Worm (Caenorhabditis elegans) whole organism, L3 larva: ENCODE results near the gene cct-6.

Experiments used
- ama-1 ChIP-seq: fragments of 150-350 bp; optimal IDR thresholded peaks from 2 replicates; lab custom pipeline; 2018
- nhr-76 ChIP-seq: fragments of 150-350 bp; sonication (generic microtip); optimal IDR thresholded peaks from 5 replicates; lab custom pipeline; 2014; ENCODE audit warnings: missing biosample characterization, missing genetic modification characterization
- pqm-1 ChIP-seq: fragments of 150-350 bp; optimal IDR thresholded peaks from 2 replicates; lab custom pipeline; 2017; ENCODE audit warnings: missing biosample characterization, missing genetic modification characterization, inconsistent platforms
- skn-1 ChIP-seq: fragments of 150-350 bp; optimal IDR thresholded peaks from 2 replicates; lab custom pipeline; 2014; ENCODE audit warnings: missing biosample characterization, missing genetic modification characterization

DNA sequence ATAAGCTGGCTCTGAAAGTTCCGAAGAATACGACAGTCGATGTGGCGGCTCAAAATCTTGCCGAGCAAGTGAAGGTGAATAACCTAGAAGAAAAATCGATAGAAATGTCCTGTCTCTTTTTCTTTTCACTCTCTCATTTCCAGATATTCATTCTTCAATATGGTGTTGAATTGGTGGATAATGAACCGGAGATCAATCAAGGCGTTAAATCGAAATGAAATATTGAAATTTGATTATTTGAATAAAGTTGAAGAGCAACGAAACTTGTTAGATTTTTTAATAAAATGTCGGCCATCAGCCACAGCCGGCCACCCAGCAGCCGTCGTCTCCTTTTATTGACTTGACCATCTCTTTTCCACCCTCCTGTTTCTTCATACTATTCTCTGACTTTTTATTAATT lies 48.8 kb downstream of the cct-6 start, which contains the start of gene R12B2.2:
- TF ChIP-seq ama-1 (no peak), skn-1 (tag; lab: Kevin White, UChicago) (no peak), nhr-76 (tag; lab: Kevin White, UChicago) (no peak), pqm-1 (tag; lab: Kevin White, UChicago) (no peak)
